Worm (Caenorhabditis elegans) whole organism, L4 larva: ENCODE results near the gene F38B7.17.

Source experiments
- Y48G9A.11 ChIP-seq: fragments of 200-800 bp; sonication (Bioruptor generic); IDR thresholded peaks from 2 replicates; pipeline ENCODE4 v1.3.6; 2022; ENCODE audit warnings: missing genetic modification reagents, missing genetic modification characterization, missing compliant biosample characterization
- dmd-8 ChIP-seq: fragments of 200-800 bp; sonication (Bioruptor generic); IDR thresholded peaks from 2 replicates; pipeline ENCODE4 v1.3.6; 2022; ENCODE audit warnings: missing genetic modification characterization, missing compliant biosample characterization
- egl-27 ChIP-seq: sonication (generic microtip); optimal IDR thresholded peaks from 3 replicates; lab custom pipeline; 2017; ENCODE audit warnings: missing biosample characterization, missing genetic modification reagents, missing genetic modification characterization
- hif-1 ChIP-seq, 2 experiments: sonication (generic microtip); optimal IDR thresholded peaks; 2 replicates each; lab custom pipeline; 2016 to 2017; ENCODE audit warnings: missing compliant biosample characterization in 2 of 2, missing genetic modification characterization in 2 of 2, missing genetic modification reagents in 2 of 2, missing genotype in 2 of 2, mild to moderate bottlenecking in 1 of 2
- lim-7 ChIP-seq: fragments of 200-800 bp; sonication (Bioruptor generic); IDR thresholded peaks from 2 replicates; pipeline ENCODE4 v1.3.6; 2022; ENCODE audit warnings: missing genetic modification characterization, missing compliant biosample characterization
- lin-13 ChIP-seq: fragments of 150-350 bp; optimal IDR thresholded peaks from 2 replicates; lab custom pipeline; 2014; ENCODE audit warnings: missing biosample characterization, missing genetic modification reagents, missing genetic modification characterization
- lin-15B ChIP-seq: fragments of 150-350 bp; sonication (generic microtip); optimal IDR thresholded peaks from 3 replicates; lab custom pipeline; 2014; ENCODE audit warnings: missing biosample characterization, missing genetic modification characterization

DNA sequence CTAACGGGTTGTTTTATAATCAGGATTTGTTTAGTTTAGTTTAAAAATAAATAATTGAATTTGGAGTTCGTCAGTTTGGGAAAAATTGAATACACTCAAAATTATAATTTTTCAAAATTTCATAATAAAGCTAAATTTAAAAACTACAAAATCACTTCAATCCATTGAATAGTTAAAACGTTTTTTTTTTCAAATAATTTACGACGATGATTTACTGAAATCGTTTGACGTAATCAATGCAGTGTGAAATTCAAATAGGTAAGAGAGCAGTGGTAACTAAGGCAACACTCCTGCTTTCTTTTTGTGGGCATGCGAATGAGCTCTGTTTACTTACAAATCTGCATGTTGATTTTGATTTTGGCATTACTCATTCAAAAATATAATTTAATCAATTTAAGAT, 3.5 kb downstream of the F38B7.17 start, which contains the start of gene F38B7.10:
- no peak for TF ChIP-seq Y48G9A.11 (GFP tag; lab: Robert Waterston, UW)
- TF ChIP-seq lin-15B (tag; lab: Kevin White, UChicago): no peak
- no peak for TF ChIP-seq hif-1 (tag; optimal IDR thresholded peaks at IDR 0.05; lab: Kevin White, UChicago)
- no peak for TF ChIP-seq dmd-8 (GFP tag; lab: Robert Waterston, UW)
- no peak for TF ChIP-seq lim-7
- no peak for TF ChIP-seq lin-13 (GFP tag; lab: Kevin White, UChicago)
- no peak for TF ChIP-seq egl-27 (tag; lab: Kevin White, UChicago)
